Worm (Caenorhabditis elegans) whole organism, L2 larva: ENCODE results near the gene mks-1.
A peak's percentile ranks its signal among the peaks of the same experiment; 100 is the strongest.

Source experiments
- C34F6.9 ChIP-seq: fragments of 150-350 bp; optimal IDR thresholded peaks from 2 replicates; lab custom pipeline; 2014; ENCODE audit warnings: missing biosample characterization, missing genetic modification characterization
- F13H6.1 ChIP-seq: sonication (generic microtip); optimal IDR thresholded peaks from 2 replicates; lab custom pipeline; 2016; ENCODE audit warnings: missing genetic modification characterization, missing compliant biosample characterization
- R02D3.7 ChIP-seq: fragments of 150-350 bp; optimal IDR thresholded peaks from 2 replicates; lab custom pipeline; 2014; ENCODE audit warnings: missing biosample characterization, missing genetic modification characterization
- Y55F3AM.14 ChIP-seq: fragments of 200-800 bp; sonication (Bioruptor generic); optimal IDR thresholded peaks from 2 replicates; lab custom pipeline; 2018; ENCODE audit warnings: mild to moderate bottlenecking, missing genetic modification characterization, missing compliant biosample characterization
- ZK546.5 ChIP-seq: sonication (generic microtip); optimal IDR thresholded peaks from 2 replicates; lab custom pipeline; 2017; ENCODE audit warnings: missing biosample characterization, missing genetic modification characterization
- alr-1 ChIP-seq: fragments of 150-350 bp; optimal IDR thresholded peaks from 2 replicates; lab custom pipeline; 2014; ENCODE audit warnings: missing biosample characterization, missing genetic modification characterization
- aly-2 ChIP-seq: fragments of 150-350 bp; optimal IDR thresholded peaks from 2 replicates; lab custom pipeline; 2014; ENCODE audit warnings: missing biosample characterization, missing genetic modification characterization
- ama-1 ChIP-seq: fragments of 150-350 bp; optimal IDR thresholded peaks from 2 replicates; lab custom pipeline; 2018; ENCODE audit warnings: inconsistent platforms
- blmp-1 ChIP-seq: sonication (generic microtip); optimal IDR thresholded peaks from 2 replicates; lab custom pipeline; 2017; ENCODE audit warnings: missing genetic modification characterization, mild to moderate bottlenecking, missing compliant biosample characterization, antibody characterized with exemption, moderate library complexity; ENCODE audit not compliant: insufficient read depth
- ceh-16 ChIP-seq: fragments of 150-350 bp; optimal IDR thresholded peaks from 2 replicates; lab custom pipeline; 2014; ENCODE audit warnings: missing biosample characterization, missing genetic modification characterization
- ceh-82 ChIP-seq: fragments of 150-350 bp; optimal IDR thresholded peaks from 2 replicates; lab custom pipeline; 2014; ENCODE audit warnings: missing biosample characterization, missing genetic modification characterization
- dmd-4 ChIP-seq: sonication (generic microtip); optimal IDR thresholded peaks from 2 replicates; lab custom pipeline; 2017; ENCODE audit warnings: missing biosample characterization, missing genetic modification characterization
- egl-27 ChIP-seq: sonication (generic microtip); optimal IDR thresholded peaks from 3 replicates; lab custom pipeline; 2017; ENCODE audit warnings: missing biosample characterization, missing genetic modification reagents, missing genetic modification characterization
- elt-3 ChIP-seq: sonication (generic microtip); optimal IDR thresholded peaks from 2 replicates; lab custom pipeline; 2017; ENCODE audit warnings: missing biosample characterization, missing genetic modification characterization
- gmeb-1 ChIP-seq: fragments of 150-350 bp; optimal IDR thresholded peaks from 2 replicates; lab custom pipeline; 2014; ENCODE audit warnings: missing biosample characterization, missing genetic modification characterization
- lin-11 ChIP-seq: fragments of 150-350 bp; sonication (generic microtip); optimal IDR thresholded peaks from 2 replicates; lab custom pipeline; 2014; ENCODE audit warnings: missing biosample characterization, missing genetic modification characterization, inconsistent platforms, mixed read lengths
- lin-13 ChIP-seq: fragments of 150-350 bp; optimal IDR thresholded peaks from 2 replicates; lab custom pipeline; 2014; ENCODE audit warnings: missing biosample characterization, missing genetic modification reagents, missing genetic modification characterization
- lin-39 ChIP-seq: fragments of 150-350 bp; optimal IDR thresholded peaks from 2 replicates; lab custom pipeline; 2014; ENCODE audit warnings: missing biosample characterization, missing genetic modification reagents, missing genetic modification characterization
- mab-5 ChIP-seq: fragments of 150-350 bp; optimal IDR thresholded peaks from 2 replicates; lab custom pipeline; 2014; ENCODE audit warnings: missing biosample characterization, missing genetic modification characterization
- mbf-1 ChIP-seq: sonication (generic microtip); optimal IDR thresholded peaks from 2 replicates; lab custom pipeline; 2017; ENCODE audit warnings: missing biosample characterization, missing genetic modification characterization
- mdl-1 ChIP-seq, 2 experiments: fragments of 150-350 bp in 1 of 2; sonication (generic microtip) in 1 of 2; optimal IDR thresholded peaks; 2 replicates each; lab custom pipeline; 2017; ENCODE audit warnings: missing biosample characterization in 2 of 2, missing genetic modification characterization in 2 of 2
- nhr-10 ChIP-seq: sonication (generic microtip); optimal IDR thresholded peaks from 2 replicates; lab custom pipeline; 2017; ENCODE audit warnings: missing biosample characterization, missing genetic modification characterization
- nhr-11 ChIP-seq: fragments of 150-350 bp; optimal IDR thresholded peaks from 2 replicates; lab custom pipeline; 2014; ENCODE audit warnings: missing biosample characterization, missing genetic modification characterization
- nhr-129 ChIP-seq: fragments of 150-350 bp; optimal IDR thresholded peaks from 2 replicates; lab custom pipeline; 2014; ENCODE audit warnings: missing biosample characterization, missing genetic modification characterization
- nhr-237 ChIP-seq: fragments of 150-350 bp; optimal IDR thresholded peaks from 2 replicates; lab custom pipeline; 2014; ENCODE audit warnings: missing biosample characterization, missing genetic modification characterization
- nhr-25 ChIP-seq: fragments of 150-350 bp; sonication (generic microtip); optimal IDR thresholded peaks from 3 replicates; lab custom pipeline; 2014; ENCODE audit warnings: missing biosample characterization, missing genetic modification characterization
- nhr-6 ChIP-seq: fragments of 150-350 bp; optimal IDR thresholded peaks from 2 replicates; lab custom pipeline; 2014; ENCODE audit warnings: missing biosample characterization, missing genetic modification characterization
- nhr-77 ChIP-seq: fragments of 150-350 bp; optimal IDR thresholded peaks from 2 replicates; lab custom pipeline; 2014; ENCODE audit warnings: missing biosample characterization, missing genetic modification characterization
- peb-1 ChIP-seq: fragments of 150-350 bp; optimal IDR thresholded peaks from 2 replicates; lab custom pipeline; 2014; ENCODE audit warnings: missing biosample characterization, missing genetic modification characterization
- skn-1 ChIP-seq: sonication (generic microtip); optimal IDR thresholded peaks from 2 replicates; lab custom pipeline; 2017; ENCODE audit warnings: missing biosample characterization, missing genetic modification characterization
- sma-3 ChIP-seq: sonication (generic microtip); optimal IDR thresholded peaks from 2 replicates; lab custom pipeline; 2016; ENCODE audit warnings: missing genetic modification reagents, missing genetic modification characterization, missing compliant biosample characterization
- snpc-4 ChIP-seq: fragments of 150-350 bp; optimal IDR thresholded peaks from 2 replicates; lab custom pipeline; 2014; ENCODE audit warnings: missing biosample characterization, missing genetic modification characterization
- unc-39 ChIP-seq: fragments of 150-350 bp; optimal IDR thresholded peaks from 2 replicates; lab custom pipeline; 2014; ENCODE audit warnings: missing biosample characterization, missing genetic modification characterization
- zag-1 ChIP-seq: fragments of 150-350 bp; optimal IDR thresholded peaks from 2 replicates; lab custom pipeline; 2014; ENCODE audit warnings: missing biosample characterization, missing genetic modification characterization
- ztf-1 ChIP-seq: fragments of 200-800 bp; sonication (Bioruptor generic); conservative IDR thresholded peaks from 2 replicates; pipeline ENCODE4 v1.3.6; 2022; ENCODE audit warnings: missing genetic modification characterization, missing compliant biosample characterization
- ztf-4 ChIP-seq: fragments of 150-350 bp; optimal IDR thresholded peaks from 2 replicates; lab custom pipeline; 2014; ENCODE audit warnings: missing biosample characterization, missing genetic modification characterization

The mks-1 gene

ce11 chrIII:3143657-3144056 is 42.4 kb upstream of the mks-1 start, which contains the start of gene C44B11.4:
Gene C44B11.4, minus strand, starts transcription at chrIII:3143757.
- TF ChIP-seq nhr-129 (tag; lab: Kevin White, UChicago): no peak
- no peak for TF ChIP-seq nhr-6 (tag; lab: Kevin White, UChicago)
- no peak for TF ChIP-seq elt-3
- TF ChIP-seq gmeb-1: no peak
- TF ChIP-seq C34F6.9: no peak

DNA sequence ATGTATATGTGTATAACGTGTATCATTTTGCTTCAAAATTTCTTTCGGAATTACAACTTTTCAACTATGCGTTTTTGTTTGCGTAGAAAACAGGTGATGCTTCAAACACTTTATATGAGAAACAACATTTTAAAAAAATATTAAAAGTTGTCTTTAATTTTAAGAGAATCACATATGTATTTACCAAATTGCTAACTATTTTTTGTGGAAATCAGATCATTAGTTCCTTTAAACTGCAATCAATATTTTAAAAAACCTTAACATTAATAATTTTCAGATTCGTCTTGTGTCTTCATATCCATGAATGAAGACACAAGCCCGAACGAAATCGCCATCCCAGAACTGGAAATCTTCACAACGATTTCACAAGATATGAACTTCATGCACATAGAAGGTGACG is 33.2 kb upstream of the mks-1 start, which contains the start of gene C44B11.6:
C44B11.6 (plus strand) TSS at position 301 of the 400 bp plus-strand sequence.
- TF ChIP-seq nhr-129 (tag; lab: Kevin White, UChicago) (no peak), ceh-16 (tag; lab: Kevin White, UChicago) (no peak), F13H6.1 (no peak), nhr-77 (tag; lab: Kevin White, UChicago) (no peak), ZK546.5 (no peak), sma-3 (no peak), ztf-1 (GFP tag; lab: Robert Waterston, UW) (no peak), dmd-4 (tag; lab: Kevin White, UChicago) (no peak), elt-3 (no peak), ztf-4 (tag; lab: Kevin White, UChicago) (no peak), ama-1 (no peak), peb-1 (tag; lab: Kevin White, UChicago) (no peak)
- TF ChIP-seq, all 48 proteins: peak for 0

DNA sequence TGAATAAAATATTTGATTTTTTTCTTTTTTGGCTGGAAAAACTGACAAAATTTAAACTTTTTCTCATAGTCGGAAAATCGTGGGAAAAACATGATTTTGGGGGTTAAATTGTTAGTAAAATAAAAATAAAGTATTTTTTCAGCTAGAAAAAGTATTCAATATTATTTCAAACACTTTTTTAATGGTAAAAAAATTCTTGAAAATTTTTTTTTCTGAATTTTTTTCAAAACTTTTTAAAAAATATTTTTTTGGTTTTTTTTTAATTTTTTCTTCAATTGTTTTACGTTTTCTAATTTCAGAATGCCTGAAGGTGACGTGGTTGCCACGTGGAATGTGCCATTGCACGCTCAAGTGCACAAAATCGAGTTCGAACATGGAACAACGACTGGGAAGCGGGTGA is 31.1 kb upstream of the mks-1 start, which contains the start of gene C44B11.1:
C44B11.1 (plus strand) TSS at position 301 of the 400 bp plus-strand sequence.
- TF ChIP-seq C34F6.9: no peak
- no peak for TF ChIP-seq lin-11 (tag; lab: Kevin White, UChicago)
- TF ChIP-seq zag-1 (tag; lab: Kevin White, UChicago): no peak
- TF ChIP-seq egl-27 (tag; lab: Kevin White, UChicago): no peak
- no peak for TF ChIP-seq mab-5 (tag; lab: Kevin White, UChicago)
- TF ChIP-seq mdl-1 (tag; optimal IDR thresholded peaks at IDR 0.05; lab: Kevin White, UChicago): no peak
- no peak for TF ChIP-seq sma-3
- TF ChIP-seq R02D3.7 (tag; lab: Kevin White, UChicago): no peak
- no peak for TF ChIP-seq elt-3
- TF ChIP-seq lin-39 (tag; lab: Kevin White, UChicago): no peak

- TF ChIP-seq ama-1: no peak
- TF ChIP-seq nhr-237 (tag; lab: Kevin White, UChicago): no peak
- no peak for TF ChIP-seq peb-1 (tag; lab: Kevin White, UChicago)
- TF ChIP-seq sma-3: no peak
- no peak for TF ChIP-seq unc-39
- no peak for TF ChIP-seq lin-13
- TF ChIP-seq aly-2: no peak
- TF ChIP-seq ceh-82: no peak
- TF ChIP-seq ztf-4 (tag; lab: Kevin White, UChicago): no peak
- no peak for TF ChIP-seq snpc-4 (tag; lab: Kevin White, UChicago)
- TF ChIP-seq nhr-25 (tag; lab: Kevin White, UChicago): no peak
- no peak for TF ChIP-seq lin-11 (tag; lab: Kevin White, UChicago)
- TF ChIP-seq alr-1 (tag; lab: Kevin White, UChicago): no peak
- no peak for TF ChIP-seq Y55F3AM.14 (GFP tag; lab: Kevin White, UChicago)
- no peak for TF ChIP-seq skn-1 (tag; lab: Kevin White, UChicago)
- no peak for TF ChIP-seq nhr-10
- TF ChIP-seq nhr-11 (tag; lab: Kevin White, UChicago): no peak
These were observed 25.6 kb upstream of the mks-1 start for ce11 chrIII:3160490-3160889.

DNA sequence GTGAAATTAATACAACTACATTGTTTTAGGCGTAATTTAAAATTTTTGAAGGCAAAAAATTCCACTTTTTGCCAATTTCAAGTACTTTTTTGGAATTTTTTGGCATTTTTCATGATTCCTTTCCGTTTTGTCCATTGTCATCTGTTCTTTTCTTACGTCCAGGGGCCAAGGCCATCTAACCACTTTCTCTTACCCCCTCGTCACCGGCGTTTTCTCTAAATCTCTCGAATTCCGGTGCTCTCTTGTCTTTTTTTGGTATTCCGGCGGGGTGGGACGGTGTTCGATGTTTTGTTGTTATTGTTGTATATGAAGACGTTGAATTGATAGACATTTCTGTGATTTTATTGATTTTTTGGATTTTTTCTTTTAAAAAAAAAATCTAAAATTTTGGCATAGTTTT is 24.5 kb upstream of the mks-1 start:
- TF ChIP-seq sma-3 (peak; percentile 1), mbf-1 (tag; lab: Kevin White, UChicago) (no peak), dmd-4 (tag; lab: Kevin White, UChicago) (no peak), nhr-25 (tag; lab: Kevin White, UChicago) (peak; percentile 77), blmp-1 (tag; lab: Kevin White, UChicago) (peak; percentile 78)
